Worm (Caenorhabditis elegans) whole organism, mixed stage, embryonic: ENCODE measurements around the gene C52G5.3.

ENCODE experiments used
- flh-1 ChIP-seq: fragments of 200-800 bp; sonication (Bioruptor generic); optimal IDR thresholded peaks from 2 replicates; lab custom pipeline; 2018; ENCODE audit warnings: mild to moderate bottlenecking, missing genetic modification characterization, moderate library complexity, missing compliant biosample characterization
- lsy-2 ChIP-seq: fragments of 150-350 bp; optimal IDR thresholded peaks from 2 replicates; lab custom pipeline; 2014; ENCODE audit warnings: missing biosample characterization, missing genetic modification characterization
- nhr-237 ChIP-seq: fragments of 150-350 bp; optimal IDR thresholded peaks from 2 replicates; lab custom pipeline; 2014; ENCODE audit warnings: missing biosample characterization, missing genetic modification characterization
- snpc-4 ChIP-seq: fragments of 150-350 bp; optimal IDR thresholded peaks from 2 replicates; lab custom pipeline; 2014; ENCODE audit warnings: missing biosample characterization, missing genetic modification characterization
- unc-39 ChIP-seq: fragments of 150-350 bp; optimal IDR thresholded peaks from 2 replicates; lab custom pipeline; 2014; ENCODE audit warnings: missing biosample characterization, missing genetic modification characterization
- unc-62 ChIP-seq: fragments of 150-350 bp; optimal IDR thresholded peaks from 2 replicates; lab custom pipeline; 2014; ENCODE audit warnings: missing biosample characterization, missing genetic modification reagents, missing genetic modification characterization

DNA sequence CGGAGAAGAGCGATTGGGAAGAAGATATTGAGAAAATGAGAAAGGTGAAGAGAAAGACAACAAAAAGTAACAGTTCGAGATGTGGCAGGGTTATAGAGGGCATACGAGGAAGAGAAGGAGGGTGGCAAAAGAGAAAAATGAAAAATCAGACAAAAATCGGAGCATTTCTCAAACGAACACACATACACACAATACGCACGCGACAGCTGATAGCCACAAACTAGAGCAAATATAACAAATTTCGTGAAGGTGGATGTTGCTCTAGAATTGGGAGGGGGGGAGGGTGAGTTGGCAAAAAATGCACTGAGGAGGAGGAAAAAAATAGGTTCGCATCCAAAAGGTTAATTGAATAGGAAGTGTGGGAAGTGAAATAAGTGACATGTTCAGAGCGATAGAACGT, 20.8 kb downstream of the C52G5.3 start:
- TF ChIP-seq unc-62 (GFP tag; lab: Kevin White, UChicago), result no peak
- no peak for TF ChIP-seq flh-1 (GFP tag; lab: Kevin White, UChicago)
- no peak for TF ChIP-seq unc-39
- no peak for TF ChIP-seq nhr-237 (tag; lab: Kevin White, UChicago)
- no peak for TF ChIP-seq lsy-2 (tag; lab: Kevin White, UChicago)
- no peak for TF ChIP-seq snpc-4 (tag; lab: Kevin White, UChicago)
